Worm (Caenorhabditis elegans) whole organism, L3 larva: ENCODE results near the gene dhrr-1.

Experiments used
- ama-1 ChIP-seq: fragments of 150-350 bp; optimal IDR thresholded peaks from 2 replicates; lab custom pipeline; 2018
- lin-39 ChIP-seq: fragments of 150-350 bp; optimal IDR thresholded peaks from 2 replicates; lab custom pipeline; 2018; ENCODE audit warnings: missing biosample characterization, missing genetic modification reagents, missing genetic modification characterization
- nhr-11 ChIP-seq: fragments of 150-350 bp; optimal IDR thresholded peaks from 2 replicates; lab custom pipeline; 2014; ENCODE audit warnings: missing biosample characterization, missing genetic modification characterization
- pha-4 ChIP-seq: fragments of 150-350 bp; optimal IDR thresholded peaks from 2 replicates; lab custom pipeline; 2014; ENCODE audit warnings: missing biosample characterization, missing genetic modification reagents, missing genetic modification characterization

ce11 chrIII:8904914-8905665 is 39.4 kb upstream of the dhrr-1 start, which contains the start of gene unc-32:
- peak; percentile 85 for TF ChIP-seq pha-4
- TF ChIP-seq lin-39 (tag; lab: Kevin White, UChicago), result peak; percentile 80
- TF ChIP-seq ama-1 (lab: Kevin White, UChicago), result no peak
- no peak for TF ChIP-seq nhr-11 (tag; lab: Kevin White, UChicago)
